Worm (Caenorhabditis elegans) whole organism, early embryonic: ENCODE data around the gene sam-10.

Experiments
- B0310.2 ChIP-seq: sonication (generic microtip); optimal IDR thresholded peaks from 2 replicates; lab custom pipeline; 2016; ENCODE audit warnings: mild to moderate bottlenecking, missing genetic modification characterization, missing compliant biosample characterization
- F13C5.2 ChIP-seq: sonication (generic microtip); optimal IDR thresholded peaks from 2 replicates; lab custom pipeline; 2017; ENCODE audit warnings: mild to moderate bottlenecking, missing genetic modification characterization, inconsistent platforms, missing compliant biosample characterization
- aly-1 ChIP-seq: sonication (generic microtip); optimal IDR thresholded peaks from 2 replicates; lab custom pipeline; 2016; ENCODE audit warnings: missing genetic modification characterization, missing compliant biosample characterization
- ama-1 ChIP-seq: fragments of 150-350 bp; optimal IDR thresholded peaks from 2 replicates; lab custom pipeline; 2014
- ceh-13 ChIP-seq: fragments of 200-800 bp; sonication (Bioruptor generic); optimal IDR thresholded peaks from 2 replicates; lab custom pipeline; 2018; ENCODE audit warnings: mild to moderate bottlenecking, missing genetic modification characterization, missing compliant biosample characterization
- ceh-36 ChIP-seq: sonication (generic microtip); optimal IDR thresholded peaks from 2 replicates; lab custom pipeline; 2016; ENCODE audit warnings: missing genetic modification characterization, inconsistent platforms, missing compliant biosample characterization
- ets-7 ChIP-seq: sonication (generic microtip); optimal IDR thresholded peaks from 2 replicates; lab custom pipeline; 2016; ENCODE audit warnings: missing genotype, missing genetic modification characterization, missing compliant biosample characterization
- flt-1 ChIP-seq: fragments of 200-800 bp; sonication (Bioruptor generic); IDR thresholded peaks from 2 replicates; pipeline ENCODE4 v1.3.6; 2022; ENCODE audit warnings: missing genetic modification characterization, missing compliant biosample characterization
- hmbx-1 ChIP-seq: sonication (generic microtip); optimal IDR thresholded peaks from 2 replicates; lab custom pipeline; 2016; ENCODE audit warnings: mild to moderate bottlenecking, missing genetic modification characterization, missing compliant biosample characterization
- hmg-4 ChIP-seq: fragments of 200-800 bp; sonication (Bioruptor generic); optimal IDR thresholded peaks from 2 replicates; lab custom pipeline; 2018; ENCODE audit warnings: mild to moderate bottlenecking, missing genetic modification characterization, missing compliant biosample characterization
- hnd-1 ChIP-seq: sonication (generic microtip); optimal IDR thresholded peaks from 2 replicates; lab custom pipeline; 2016; ENCODE audit warnings: missing genetic modification characterization, missing compliant biosample characterization
- pes-1 ChIP-seq: fragments of 200-800 bp; sonication (Bioruptor generic); IDR thresholded peaks from 2 replicates; pipeline ENCODE4 v1.3.6; 2022; ENCODE audit warnings: missing genetic modification reagents, missing genetic modification characterization, missing compliant biosample characterization
- scrt-1 ChIP-seq: fragments of 200-800 bp; sonication (Bioruptor generic); IDR thresholded peaks from 2 replicates; pipeline ENCODE4 v1.3.6; 2022; ENCODE audit warnings: missing genetic modification characterization, missing compliant biosample characterization
- sea-1 ChIP-seq: fragments of 200-800 bp; sonication (Bioruptor generic); conservative IDR thresholded peaks from 2 replicates; pipeline ENCODE4 v1.3.6; 2022; ENCODE audit warnings: missing genetic modification characterization, missing compliant biosample characterization
- tbx-11 ChIP-seq: fragments of 200-800 bp; sonication (Bioruptor generic); IDR thresholded peaks from 2 replicates; pipeline ENCODE4 v1.3.6; 2022; ENCODE audit warnings: missing genetic modification characterization, missing compliant biosample characterization
- tbx-37 ChIP-seq: fragments of 200-800 bp; sonication (Bioruptor generic); conservative IDR thresholded peaks from 2 replicates; pipeline ENCODE4 v1.3.6; 2022; ENCODE audit warnings: missing genetic modification reagents, missing genetic modification characterization, missing compliant biosample characterization
- tra-4 ChIP-seq: sonication (generic microtip); optimal IDR thresholded peaks from 2 replicates; lab custom pipeline; 2017; ENCODE audit warnings: missing genetic modification characterization, missing compliant biosample characterization

The sam-10 gene

ce11 chrII:13330359-13330758, at the start of gene sam-10:
Gene sam-10, minus strand, starts transcription at chrII:13330525.
- no peak for TF ChIP-seq hmbx-1 (tag; lab: Kevin White, UChicago)
- no peak for TF ChIP-seq tbx-11 (GFP tag; lab: Robert Waterston, UW)
- TF ChIP-seq aly-1 (tag; lab: Kevin White, UChicago), result no peak
- TF ChIP-seq flt-1 (GFP tag; lab: Robert Waterston, UW), result no peak
- no peak for TF ChIP-seq scrt-1 (GFP tag; lab: Robert Waterston, UW)
- no peak for TF ChIP-seq F13C5.2
- no peak for TF ChIP-seq tbx-37 (GFP tag; lab: Robert Waterston, UW)
- no peak for TF ChIP-seq hmg-4 (GFP tag; lab: Kevin White, UChicago)

- no peak for TF ChIP-seq ceh-36 (tag; lab: Kevin White, UChicago)
- TF ChIP-seq tbx-37 (GFP tag; lab: Robert Waterston, UW), result no peak
- TF ChIP-seq pes-1 (GFP tag; lab: Robert Waterston, UW), result no peak
- no peak for TF ChIP-seq hnd-1 (tag; lab: Kevin White, UChicago)
- no peak for TF ChIP-seq ceh-13 (GFP tag; lab: Kevin White, UChicago)
- no peak for TF ChIP-seq tra-4
Observed at ce11 chrII:13376112-13376511, 45.8 kb upstream of the sam-10 start, which contains the start of gene Y48C3A.12. Gene Y48C3A.12, plus strand, starts transcription at chrII:13376412.

- TF ChIP-seq pes-1 (GFP tag; lab: Robert Waterston, UW) (no peak), flt-1 (GFP tag; lab: Robert Waterston, UW) (no peak), F13C5.2 (peak; percentile 54), ama-1 (lab: Kevin White, UChicago) (no peak), hmg-4 (GFP tag; lab: Kevin White, UChicago) (no peak), hmbx-1 (tag; lab: Kevin White, UChicago) (no peak)
Observed at ce11 chrII:13369231-13369630, 38.9 kb upstream of the sam-10 start, which contains the start of gene Y48C3A.20. Gene Y48C3A.20, plus strand, starts transcription at chrII:13369607.

- TF ChIP-seq B0310.2 (tag; lab: Kevin White, UChicago) (no peak), sea-1 (GFP tag; lab: Robert Waterston, UW) (no peak), hmbx-1 (tag; lab: Kevin White, UChicago) (no peak), tbx-11 (GFP tag; lab: Robert Waterston, UW) (no peak), ceh-36 (tag; lab: Kevin White, UChicago) (no peak), scrt-1 (GFP tag; lab: Robert Waterston, UW) (no peak), ets-7 (no peak), tra-4 (no peak), flt-1 (GFP tag; lab: Robert Waterston, UW) (no peak), F13C5.2 (no peak), tbx-37 (GFP tag; lab: Robert Waterston, UW) (no peak), hmg-4 (GFP tag; lab: Kevin White, UChicago) (no peak), hnd-1 (tag; lab: Kevin White, UChicago) (no peak)
Observed at ce11 chrII:13367784-13368183, 37.5 kb upstream of the sam-10 start.

ce11 chrII:13356092-13356491, 25.8 kb upstream of the sam-10 start, which contains the start of gene dmsr-3:
Gene dmsr-3, minus strand, starts transcription at chrII:13356192.
- no peak for TF ChIP-seq hnd-1 (tag; lab: Kevin White, UChicago)
- TF ChIP-seq F13C5.2, result no peak
- TF ChIP-seq sea-1 (GFP tag; lab: Robert Waterston, UW), result no peak
- no peak for TF ChIP-seq ceh-36 (tag; lab: Kevin White, UChicago)
- TF ChIP-seq tbx-37 (GFP tag; lab: Robert Waterston, UW), result no peak
- no peak for TF ChIP-seq scrt-1 (GFP tag; lab: Robert Waterston, UW)
- no peak for TF ChIP-seq pes-1 (GFP tag; lab: Robert Waterston, UW)
- no peak for TF ChIP-seq hmg-4 (GFP tag; lab: Kevin White, UChicago)
- no peak for TF ChIP-seq ceh-13 (GFP tag; lab: Kevin White, UChicago)
- no peak for TF ChIP-seq ets-7
- no peak for TF ChIP-seq aly-1 (tag; lab: Kevin White, UChicago)
- no peak for TF ChIP-seq ama-1 (lab: Kevin White, UChicago)
- no peak for TF ChIP-seq tra-4
- no peak for TF ChIP-seq tbx-11 (GFP tag; lab: Robert Waterston, UW)
- no peak for TF ChIP-seq hmbx-1 (tag; lab: Kevin White, UChicago)
- no peak for TF ChIP-seq B0310.2 (tag; lab: Kevin White, UChicago)
- no peak for TF ChIP-seq flt-1 (GFP tag; lab: Robert Waterston, UW)

ce11 chrII:13341320-13341719, 11.0 kb upstream of the sam-10 start:
- TF ChIP-seq ceh-13 (GFP tag; lab: Kevin White, UChicago) (no peak), tbx-11 (GFP tag; lab: Robert Waterston, UW) (no peak), flt-1 (GFP tag; lab: Robert Waterston, UW) (0 out of 2 replicates have a peak, but pooled peaks have one; percentile 1), aly-1 (tag; lab: Kevin White, UChicago) (no peak), ceh-36 (tag; lab: Kevin White, UChicago) (peak; percentile 78), tbx-37 (GFP tag; lab: Robert Waterston, UW) (no peak), B0310.2 (tag; lab: Kevin White, UChicago) (no peak)

- TF ChIP-seq pes-1 (GFP tag; lab: Robert Waterston, UW) (no peak), aly-1 (tag; lab: Kevin White, UChicago) (no peak), ama-1 (lab: Kevin White, UChicago) (no peak), sea-1 (GFP tag; lab: Robert Waterston, UW) (no peak), hmg-4 (GFP tag; lab: Kevin White, UChicago) (no peak), tra-4 (no peak), tbx-37 (GFP tag; lab: Robert Waterston, UW) (no peak), ceh-36 (tag; lab: Kevin White, UChicago) (no peak)
Observed at ce11 chrII:13339984-13340383, 9.7 kb upstream of the sam-10 start.

ce11 chrII:13337959-13338358, 7.6 kb upstream of the sam-10 start, which contains the start of gene mrpl-20:
Gene mrpl-20, plus strand, starts transcription at chrII:13338281.
- TF ChIP-seq scrt-1 (GFP tag; lab: Robert Waterston, UW) (no peak), flt-1 (GFP tag; lab: Robert Waterston, UW) (no peak), aly-1 (tag; lab: Kevin White, UChicago) (no peak)
